Fruit fly (Drosophila melanogaster): ENCODE measurements around the gene Tmem43.

The Tmem43 gene

dm6 chr3L:7952560-7952959 is 37.6 kb upstream of the Tmem43 start (continued):
- TF ChIP-seq pnt (GFP tag; optimal IDR thresholded peaks at IDR 0.05): no peak
- peak; percentile 62; the same call in 1 of the 3 replicates for TF ChIP-seq CG6791 (GFP tag; IDR thresholded peaks at IDR 0.05; ENCODE audit: partially characterized antibody)
- TF ChIP-seq Nf-YC (tag; optimal IDR thresholded peaks at IDR 0.05): no peak

DNA sequence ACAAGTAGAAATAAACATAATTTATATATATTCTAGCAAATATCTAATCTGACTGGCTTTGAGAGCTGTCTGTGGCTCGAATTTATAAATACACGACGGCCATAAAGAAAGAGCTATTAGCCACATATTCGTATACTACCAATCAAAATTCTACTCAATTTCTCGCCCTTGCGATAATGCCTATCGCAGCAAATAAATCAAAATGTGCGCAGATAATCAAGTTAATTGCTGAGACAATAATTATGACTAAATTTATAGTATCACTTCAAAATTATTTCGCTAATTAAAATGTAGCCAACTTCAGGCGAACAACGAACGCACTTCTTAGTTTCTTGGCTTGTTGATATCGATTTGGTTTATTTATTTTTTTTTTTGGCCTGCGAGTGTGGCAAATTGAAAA is 36.9 kb upstream of the Tmem43 start:
- no peak for TF ChIP-seq croc (GFP tag; conservative IDR thresholded peaks at IDR 0.05)
- no peak for TF ChIP-seq CG17802 (tag; optimal IDR thresholded peaks at IDR 0.05)
- no peak for TF ChIP-seq mld (GFP tag; IDR thresholded peaks at IDR 0.05; ENCODE audit: partially characterized antibody)
- TF ChIP-seq CG2678 (tag; optimal IDR thresholded peaks at IDR 0.05): peak; percentile 10
- TF ChIP-seq CG10543 (GFP tag; optimal IDR thresholded peaks at IDR 0.05): peak; percentile 10
- peak; percentile 23 for TF ChIP-seq corto (GFP tag; optimal IDR thresholded peaks at IDR 0.05)
- no peak for TF ChIP-seq odd (GFP tag; optimal IDR thresholded peaks at IDR 0.05)
- TF ChIP-seq CG30431 (GFP tag; optimal IDR thresholded peaks at IDR 0.05): no peak
- 0 out of 2 replicates have a peak, but pooled peaks have one; percentile 16 for TF ChIP-seq GATAe (GFP tag; conservative IDR thresholded peaks at IDR 0.05)
- peak; percentile 65 for TF ChIP-seq sd (tag; optimal IDR thresholded peaks at IDR 0.05)
- TF ChIP-seq maf-S (GFP tag; optimal IDR thresholded peaks at IDR 0.05): no peak
- TF ChIP-seq cwo (GFP tag; optimal IDR thresholded peaks at IDR 0.05): no peak
- no peak for TF ChIP-seq CG17186 (GFP tag; optimal IDR thresholded peaks at IDR 0.05)
- no peak for TF ChIP-seq CG1792 (GFP tag; optimal IDR thresholded peaks at IDR 0.05)
- TF ChIP-seq Sry-β (GFP tag; optimal IDR thresholded peaks at IDR 0.05): no peak
- no peak for TF ChIP-seq phol (tag; optimal IDR thresholded peaks at IDR 0.05)
- peak; percentile 43 for TF ChIP-seq Nf-YB (GFP tag; optimal IDR thresholded peaks at IDR 0.05)
- TF ChIP-seq NFAT (GFP tag; IDR thresholded peaks at IDR 0.05): no peak
- peak; percentile 100 for TF ChIP-seq exex (tag; optimal IDR thresholded peaks at IDR 0.05)
- no peak for TF ChIP-seq crol (GFP tag; IDR thresholded peaks at IDR 0.05)
- peak; percentile 10 for TF ChIP-seq CG17568 (GFP tag; optimal IDR thresholded peaks at IDR 0.05)
- TF ChIP-seq pfk (GFP tag; optimal IDR thresholded peaks at IDR 0.05): no peak
- TF ChIP-seq CG18599 (GFP tag; optimal IDR thresholded peaks at IDR 0.05): peak; percentile 65
- no peak for TF ChIP-seq z (GFP tag; IDR thresholded peaks at IDR 0.05)
- no peak for TF ChIP-seq Stat92E (GFP tag; optimal IDR thresholded peaks at IDR 0.05)
- TF ChIP-seq CG17328 (GFP tag; IDR thresholded peaks at IDR 0.05): no peak
- TF ChIP-seq amos (GFP tag; IDR thresholded peaks at IDR 0.05; ENCODE audit: partially characterized antibody): no peak
- no peak for TF ChIP-seq CG11723 (GFP tag; optimal IDR thresholded peaks at IDR 0.05)
- TF ChIP-seq Abd-B (GFP tag; optimal IDR thresholded peaks at IDR 0.05): no peak
- no peak for TF ChIP-seq Neu2 (GFP tag; optimal IDR thresholded peaks at IDR 0.05; ENCODE audit: borderline replicate concordance)
- peak; percentile 56 for TF ChIP-seq sug (tag; optimal IDR thresholded peaks at IDR 0.05)
- TF ChIP-seq eyg (GFP tag; optimal IDR thresholded peaks at IDR 0.05): no peak
- TF ChIP-seq Drgx (GFP tag; IDR thresholded peaks at IDR 0.05): no peak
- TF ChIP-seq gro (GFP tag; optimal IDR thresholded peaks at IDR 0.05): peak; percentile 79
- TF ChIP-seq CG13894 (tag; optimal IDR thresholded peaks at IDR 0.05): peak; percentile 7
- TF ChIP-seq MESR4 (GFP tag; optimal IDR thresholded peaks at IDR 0.05): no peak
- no peak for TF ChIP-seq CG6175 (GFP tag; IDR thresholded peaks at IDR 0.05)
- no peak for TF ChIP-seq dm (GFP tag; optimal IDR thresholded peaks at IDR 0.05)
- TF ChIP-seq CG1233 (GFP tag; optimal IDR thresholded peaks at IDR 0.05): no peak
- TF ChIP-seq grn (GFP tag; optimal IDR thresholded peaks at IDR 0.05): peak; percentile 89
- TF ChIP-seq Vsx1 (GFP tag; optimal IDR thresholded peaks at IDR 0.05): peak; percentile 66
- no peak for TF ChIP-seq ewg (GFP tag; optimal IDR thresholded peaks at IDR 0.05)
- TF ChIP-seq sens-2 (GFP tag; IDR thresholded peaks at IDR 0.05): no peak
- TF ChIP-seq CG34376 (GFP tag; optimal IDR thresholded peaks at IDR 0.05): peak; percentile 90
- no peak for TF ChIP-seq CG14710 (tag; optimal IDR thresholded peaks at IDR 0.05)
